Fruit fly (Drosophila melanogaster) S2 (cell line): ENCODE results near the gene CG8891.

Source experiments
- CG8478 ChIP-seq: fragments of >200 bp; optimal IDR thresholded peaks from 2 replicates; lab custom pipeline; 2018
- CTCF ChIP-seq, 2 experiments: fragments of >200 bp; optimal IDR thresholded peaks; 2 replicates each; lab custom pipeline; 2018

dm6 chr2L:5025557-5025956 is 46.4 kb upstream of the CG8891 start:
- TF ChIP-seq CG8478 (lab: Kevin White, UChicago) (no peak), CTCF (optimal IDR thresholded peaks at IDR 0.05; lab: Kevin White, UChicago) (no peak)
